Fruit fly (Drosophila melanogaster): ENCODE results near the gene hth.

The hth gene

dm6 chr3R:10677245-10677902 is 38.0 kb upstream of the hth start, which contains the start of gene CG6465 (continued):
- TF ChIP-seq CG17385 (GFP tag; optimal IDR thresholded peaks at IDR 0.05) (peak; percentile 9), Doc3 (GFP tag; IDR thresholded peaks at IDR 0.05; ENCODE audit: partially characterized antibody) (no peak), CG9876 (GFP tag; optimal IDR thresholded peaks at IDR 0.05) (no peak), crol (GFP tag; IDR thresholded peaks at IDR 0.05) (no peak), crc (GFP tag; optimal IDR thresholded peaks at IDR 0.05) (peak; percentile 4), CG5953 (GFP tag; IDR thresholded peaks at IDR 0.05) (no peak), fd102C (GFP tag; optimal IDR thresholded peaks at IDR 0.05) (no peak), Mrtf (GFP tag; IDR thresholded peaks at IDR 0.05) (no peak), gfzf (GFP tag; optimal IDR thresholded peaks at IDR 0.05) (peak; percentile 27), CG30020 (tag; optimal IDR thresholded peaks at IDR 0.05) (no peak), chm (GFP tag; IDR thresholded peaks at IDR 0.05) (no peak; the same call in 1 of the 2 replicates), kay (GFP tag; optimal IDR thresholded peaks at IDR 0.05) (no peak), CG10543 (GFP tag; optimal IDR thresholded peaks at IDR 0.05) (peak; percentile 52), CG17186 (GFP tag; optimal IDR thresholded peaks at IDR 0.05) (no peak), Poxn (GFP tag; IDR thresholded peaks at IDR 0.05) (no peak), HLH3B (GFP tag; IDR thresholded peaks at IDR 0.05) (no peak), Xbp1 (GFP tag; optimal IDR thresholded peaks at IDR 0.05) (no peak), CG13424 (tag; optimal IDR thresholded peaks at IDR 0.05) (peak; percentile 17), E2f2 (GFP tag; IDR thresholded peaks at IDR 0.05) (peak; percentile 47; the same call in 1 of the 2 replicates), CG3838 (GFP tag; optimal IDR thresholded peaks at IDR 0.05) (no peak), dpn (GFP tag; optimal IDR thresholded peaks at IDR 0.05) (no peak), CG1602 (GFP tag; optimal IDR thresholded peaks at IDR 0.05) (no peak), Sin3A (optimal IDR thresholded peaks at IDR 0.05) (no peak), caup (GFP tag; optimal IDR thresholded peaks at IDR 0.05; ENCODE audit: severe bottlenecking) (peak; percentile 19), Neu2 (GFP tag; optimal IDR thresholded peaks at IDR 0.05; ENCODE audit: borderline replicate concordance) (no peak), Myb (GFP tag; optimal IDR thresholded peaks at IDR 0.05) (peak; percentile 84), CG8765 (GFP tag; IDR thresholded peaks at IDR 0.05) (no peak), Meics (GFP tag; optimal IDR thresholded peaks at IDR 0.05) (no peak), CG14667 (GFP tag; IDR thresholded peaks at IDR 0.05) (no peak), pb (GFP tag; optimal IDR thresholded peaks at IDR 0.05) (no peak), oc (tag; optimal IDR thresholded peaks at IDR 0.05) (no peak), CG31224 (GFP tag; IDR thresholded peaks at IDR 0.05) (no peak), Mad (GFP tag; optimal IDR thresholded peaks at IDR 0.05) (no peak), pita (GFP tag; optimal IDR thresholded peaks at IDR 0.05) (peak; percentile 71), CG43689 (GFP tag; IDR thresholded peaks at IDR 0.05) (no peak), CG4730 (GFP tag; IDR thresholded peaks at IDR 0.05) (no peak), Sry-β (GFP tag; optimal IDR thresholded peaks at IDR 0.05) (no peak), inv (GFP tag; IDR thresholded peaks at IDR 0.05; ENCODE audit: partially characterized antibody) (peak; percentile 7; the same call in 1 of the 2 replicates), Nf-YC (tag; optimal IDR thresholded peaks at IDR 0.05) (peak; percentile 45), yki (optimal IDR thresholded peaks at IDR 0.05) (peak; percentile 32), zf30C (GFP tag; optimal IDR thresholded peaks at IDR 0.05) (no peak), CG30431 (GFP tag; optimal IDR thresholded peaks at IDR 0.05) (no peak), Drgx (GFP tag; IDR thresholded peaks at IDR 0.05) (no peak), ac (GFP tag; optimal IDR thresholded peaks at IDR 0.05) (no peak), GATAe (GFP tag; conservative IDR thresholded peaks at IDR 0.05) (0 out of 2 replicates have a peak, but pooled peaks have one; percentile 12), CG11696 (GFP tag; IDR thresholded peaks at IDR 0.05) (no peak), CG16779 (GFP tag; IDR thresholded peaks at IDR 0.05) (no peak), ham (GFP tag; IDR thresholded peaks at IDR 0.05) (no peak), CG16813 (GFP tag; IDR thresholded peaks at IDR 0.05; ENCODE audit: partially characterized antibody) (no peak; the same call in 2 of the 3 replicates), CG13296 (GFP tag; optimal IDR thresholded peaks at IDR 0.05) (peak; percentile 9), kni (GFP tag; optimal IDR thresholded peaks at IDR 0.05) (peak; percentile 62)

All from whole organism, embryonic.